Worm (Caenorhabditis elegans): ENCODE results near the gene unc-6.
A peak's percentile ranks its signal among the peaks of the same experiment; 100 is the strongest.

DNA sequence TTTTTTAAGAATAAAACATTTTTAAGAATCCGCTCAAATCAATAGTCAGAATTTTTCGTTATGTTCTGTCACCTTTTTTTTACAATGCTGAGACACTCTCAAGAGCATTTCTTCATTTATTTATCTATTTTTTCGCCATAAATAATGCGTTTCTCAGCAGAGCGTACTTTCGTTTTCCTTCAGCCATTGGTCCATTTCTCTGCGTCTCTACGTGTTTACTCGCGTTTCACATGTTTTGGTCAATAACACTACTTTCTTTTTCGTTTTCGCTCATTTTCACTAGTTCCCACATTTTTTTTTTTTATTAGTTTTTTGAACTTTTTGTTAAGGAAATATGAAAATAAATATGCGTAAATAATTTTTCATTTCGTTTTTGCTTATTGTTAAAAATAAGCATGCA lies 45.0 kb downstream of the unc-6 start:
- peak; percentile 35 for TF ChIP-seq W03F9.2 (tag; optimal IDR thresholded peaks at IDR 0.05)
- no peak for TF ChIP-seq him-1 (tag; optimal IDR thresholded peaks at IDR 0.05)
- no peak for TF ChIP-seq dao-5 (tag; optimal IDR thresholded peaks at IDR 0.05)

All from whole organism, L4/young adult.